Fruit fly (Drosophila melanogaster): ENCODE results near the gene ImpE1.

ImpE1 gene

DNA sequence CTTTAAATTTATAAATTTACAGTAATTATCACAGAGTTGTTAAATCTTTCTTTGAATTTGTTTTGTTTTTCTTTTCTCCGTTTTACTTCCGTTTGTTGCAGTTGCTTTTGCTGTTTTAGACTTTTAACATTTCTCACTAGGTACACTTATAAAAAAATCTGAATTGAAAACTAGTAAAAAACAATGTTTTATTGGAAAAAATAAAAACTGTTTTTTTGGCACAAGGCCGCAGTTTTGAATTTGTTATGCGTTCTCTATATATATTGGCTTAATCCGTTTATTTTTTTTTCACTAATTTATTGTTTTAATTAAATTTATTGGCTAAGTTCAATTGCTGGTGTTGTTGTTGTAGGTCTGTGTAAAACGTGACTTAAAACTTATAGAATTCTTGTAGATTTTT lies 67.9 kb downstream of the ImpE1 start:
- TF ChIP-seq CG8478 (optimal IDR thresholded peaks at IDR 0.05), result no peak
- no peak for TF ChIP-seq CTCF (optimal IDR thresholded peaks at IDR 0.05)
